Fruit fly (Drosophila melanogaster): ENCODE results near the gene Kap3.
A peak's percentile ranks its signal among the peaks of the same experiment; 100 is the strongest.

The Kap3 gene

DNA sequence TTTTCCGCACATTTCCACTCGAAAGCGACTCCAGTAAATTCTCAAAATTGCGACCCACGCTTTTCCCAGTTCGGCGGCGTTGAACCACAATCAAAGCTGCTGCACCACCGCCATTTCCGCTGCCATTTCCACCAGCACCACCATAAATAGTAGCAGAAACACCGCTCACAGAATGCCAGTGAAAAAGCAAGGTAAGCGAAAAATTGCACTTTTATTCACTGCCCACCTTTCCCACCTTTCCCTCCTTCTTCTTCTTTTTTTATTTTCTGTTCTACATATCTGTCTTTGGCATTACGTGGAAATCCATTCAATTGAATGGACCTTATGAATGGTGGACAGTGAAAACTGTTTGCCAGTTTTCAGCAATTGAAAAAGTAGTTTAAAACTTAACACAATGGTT lies 34.4 kb upstream of the Kap3 start:
- TF ChIP-seq sv (GFP tag; optimal IDR thresholded peaks at IDR 0.05) (no peak), psq (GFP tag; optimal IDR thresholded peaks at IDR 0.05) (no peak), rgr (GFP tag; optimal IDR thresholded peaks at IDR 0.05) (no peak), Vsx2 (GFP tag; optimal IDR thresholded peaks at IDR 0.05; ENCODE audit: partially characterized antibody) (no peak)

- TF ChIP-seq foxo (GFP tag; optimal IDR thresholded peaks at IDR 0.05) (no peak), HLH106 (tag; optimal IDR thresholded peaks at IDR 0.05) (peak; percentile 24)
Observed at dm6 chrX:11372764-11373712, 33.2 kb upstream of the Kap3 start.

- TF ChIP-seq Hr78 (GFP tag; optimal IDR thresholded peaks at IDR 0.05) (no peak), Hnf4 (GFP tag; optimal IDR thresholded peaks at IDR 0.05) (no peak), Hr83 (GFP tag; optimal IDR thresholded peaks at IDR 0.05; ENCODE audit: poor library complexity, severe bottlenecking) (no peak), jim (GFP tag; optimal IDR thresholded peaks at IDR 0.05) (no peak), Vsx2 (GFP tag; optimal IDR thresholded peaks at IDR 0.05; ENCODE audit: partially characterized antibody) (no peak)
Observed at dm6 chrX:11371613-11372012, 31.7 kb upstream of the Kap3 start.

DNA sequence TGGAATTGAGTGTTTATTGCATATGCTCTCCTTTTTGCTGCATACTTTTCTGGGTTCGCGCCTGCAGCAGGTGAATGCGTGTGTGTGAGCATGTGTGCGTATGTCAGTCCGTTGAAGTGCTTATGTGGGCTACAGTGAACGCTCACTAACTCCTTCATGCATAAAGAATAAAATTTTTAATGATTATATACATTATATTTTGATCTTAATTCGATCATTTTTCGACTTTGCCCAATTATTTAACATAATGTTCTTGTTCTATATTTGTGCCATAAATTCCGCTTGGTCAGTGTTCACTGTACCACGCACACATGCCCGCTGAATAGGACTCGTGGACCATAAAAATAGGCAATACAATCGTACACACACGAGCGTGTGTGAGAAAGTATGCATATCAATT lies 30.9 kb upstream of the Kap3 start:
- peak; percentile 26 for TF ChIP-seq fru (GFP tag; optimal IDR thresholded peaks at IDR 0.05)
- no peak for TF ChIP-seq Vsx2 (GFP tag; optimal IDR thresholded peaks at IDR 0.05; ENCODE audit: partially characterized antibody)
- TF ChIP-seq pan (optimal IDR thresholded peaks at IDR 0.05): no peak
- TF ChIP-seq HLH106 (tag; optimal IDR thresholded peaks at IDR 0.05): peak; percentile 36
- no peak for TF ChIP-seq GATAd (GFP tag; optimal IDR thresholded peaks at IDR 0.05)
- peak in 1 of 2 experiments; percentile 40 for TF ChIP-seq foxo (GFP tag; optimal IDR thresholded peaks at IDR 0.05)

DNA sequence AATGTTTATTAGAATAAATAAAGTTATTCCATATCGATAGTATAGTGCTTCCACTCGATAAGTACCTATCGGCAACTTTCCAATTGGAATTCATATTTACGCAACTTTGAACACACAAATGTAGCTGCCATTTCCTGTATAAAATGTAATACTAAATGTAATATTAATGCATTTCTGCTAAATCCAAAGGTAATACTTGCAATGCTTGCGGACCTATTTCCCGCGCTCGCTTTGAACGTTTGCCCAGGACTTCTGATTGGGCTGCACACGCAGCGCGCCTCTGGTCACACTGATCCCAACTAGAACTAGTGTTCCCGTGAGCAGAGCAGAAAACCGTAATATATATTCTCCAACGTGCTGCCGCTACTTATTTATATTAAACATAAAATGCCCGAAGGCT lies 29.5 kb upstream of the Kap3 start, which contains the start of gene dlg1:
TSS of gene dlg1 (plus strand) at position 292 of the 400 bp plus-strand sequence.
- TF ChIP-seq GATAd (GFP tag; optimal IDR thresholded peaks at IDR 0.05): no peak
- no peak for TF ChIP-seq brk (GFP tag; optimal IDR thresholded peaks at IDR 0.05)
- no peak for TF ChIP-seq tai (GFP tag; optimal IDR thresholded peaks at IDR 0.05)
- no peak for TF ChIP-seq Rel (GFP tag; optimal IDR thresholded peaks at IDR 0.05)
- TF ChIP-seq Rel (tag; optimal IDR thresholded peaks at IDR 0.05): no peak

dm6 chrX:11367783-11368509 lies 28.1 kb upstream of the Kap3 start, which contains the start of the genes hop and Tim8:
hop (minus strand) TSS chrX:11368098.
Tim8 (plus strand) TSS chrX:11368445.
- TF ChIP-seq Abd-B (GFP tag; optimal IDR thresholded peaks at IDR 0.05) (no peak), Myc (optimal IDR thresholded peaks at IDR 0.05) (peak; percentile 69), Rel (GFP tag; optimal IDR thresholded peaks at IDR 0.05) (no peak), Rel (tag; optimal IDR thresholded peaks at IDR 0.05) (peak; percentile 14), Jra (GFP tag; optimal IDR thresholded peaks at IDR 0.05) (peak; percentile 12)

dm6 chrX:11359081-11359481 lies 19.2 kb upstream of the Kap3 start, which contains the start of gene Pa1:
Pa1 (plus strand) TSS chrX:11359236.
- no peak for TF ChIP-seq fru (GFP tag; optimal IDR thresholded peaks at IDR 0.05)
- TF ChIP-seq Hr83 (GFP tag; optimal IDR thresholded peaks at IDR 0.05; ENCODE audit: poor library complexity, severe bottlenecking): peak; percentile 10
- no peak for TF ChIP-seq Vsx2 (GFP tag; optimal IDR thresholded peaks at IDR 0.05; ENCODE audit: partially characterized antibody)
- TF ChIP-seq br (GFP tag; optimal IDR thresholded peaks at IDR 0.05): no peak
- peak; percentile 24 for TF ChIP-seq Sp1 (GFP tag; optimal IDR thresholded peaks at IDR 0.05)
- TF ChIP-seq Rel (GFP tag; optimal IDR thresholded peaks at IDR 0.05): no peak
- peak; percentile 8 for TF ChIP-seq Rel (tag; optimal IDR thresholded peaks at IDR 0.05)
- TF ChIP-seq Dif (GFP tag; optimal IDR thresholded peaks at IDR 0.05; ENCODE audit: partially characterized antibody): no peak
- no peak for TF ChIP-seq Dfd (GFP tag; optimal IDR thresholded peaks at IDR 0.05)
- no peak for TF ChIP-seq Hnf4 (GFP tag; optimal IDR thresholded peaks at IDR 0.05)
